Fruit fly (Drosophila melanogaster) whole organism, embryonic: Measurements from ENCODE around the gene BckdhA.
A peak's percentile ranks its signal among the peaks of the same experiment; 100 is the strongest.

Experiments used
- Adf1 ChIP-seq: fragments of 200-800 bp; sonication (Bioruptor generic); IDR thresholded peaks from 2 replicates; pipeline ENCODE4 v1.3.6; 2022; ENCODE audit warnings: missing biosample characterization, missing genetic modification characterization
- Asciz ChIP-seq: fragments of 200-800 bp; sonication (Bioruptor generic); optimal IDR thresholded peaks from 2 replicates; lab custom pipeline; 2017; ENCODE audit warnings: missing biosample characterization, mild to moderate bottlenecking, missing genetic modification characterization, missing genetic modification reagents
- Bdp1 ChIP-seq: fragments of 200-800 bp; sonication (Bioruptor generic); optimal IDR thresholded peaks from 3 replicates; lab custom pipeline; 2016; ENCODE audit warnings: missing biosample characterization, missing genetic modification characterization
- Bteb2 ChIP-seq: fragments of 200-800 bp; sonication (Bioruptor generic); optimal IDR thresholded peaks from 2 replicates; lab custom pipeline; 2016; ENCODE audit warnings: missing biosample characterization, missing genetic modification characterization
- C15 ChIP-seq: fragments of 200-800 bp; sonication (Bioruptor generic); IDR thresholded peaks from 3 replicates; pipeline ENCODE4 v1.3.6; 2022; ENCODE audit warnings: missing biosample characterization, missing genetic modification characterization
- CG10147 ChIP-seq: fragments of 200-800 bp; sonication (Bioruptor generic); optimal IDR thresholded peaks from 2 replicates; lab custom pipeline; 2019; ENCODE audit warnings: missing biosample characterization, mild to moderate bottlenecking, missing genetic modification characterization, moderate library complexity
- CG1024 ChIP-seq: fragments of 200-800 bp; sonication (Bioruptor generic); IDR thresholded peaks from 2 replicates; pipeline ENCODE4 v1.3.6; 2022; ENCODE audit warnings: missing biosample characterization, missing genetic modification characterization
- CG10431 ChIP-seq: fragments of 200-800 bp; sonication (Bioruptor generic); optimal IDR thresholded peaks from 3 replicates; lab custom pipeline; 2018; ENCODE audit warnings: missing biosample characterization, mild to moderate bottlenecking, missing genetic modification characterization
- CG10543 ChIP-seq: fragments of 200-800 bp; sonication (Bioruptor generic); optimal IDR thresholded peaks from 3 replicates; lab custom pipeline; 2017; ENCODE audit warnings: missing biosample characterization, mild to moderate bottlenecking, missing genetic modification characterization, moderate library complexity
- CG11695 ChIP-seq: fragments of 200-800 bp; sonication (Bioruptor generic); IDR thresholded peaks from 3 replicates; pipeline ENCODE4 v1.3.6; 2022; ENCODE audit warnings: missing biosample characterization, missing genetic modification characterization
- CG12942 ChIP-seq: fragments of 200-800 bp; sonication (Bioruptor generic); optimal IDR thresholded peaks from 3 replicates; lab custom pipeline; 2016; ENCODE audit warnings: missing biosample characterization, missing genetic modification characterization
- CG13775 ChIP-seq: fragments of 200-800 bp; sonication (Bioruptor generic); optimal IDR thresholded peaks from 3 replicates; lab custom pipeline; 2017; ENCODE audit warnings: missing biosample characterization, mild to moderate bottlenecking, missing genetic modification characterization
- CG1529 ChIP-seq: fragments of 200-800 bp; sonication (Bioruptor generic); optimal IDR thresholded peaks from 3 replicates; lab custom pipeline; 2018; ENCODE audit warnings: missing biosample characterization, missing genetic modification characterization
- CG1603 ChIP-seq: fragments of 200-800 bp; sonication (Bioruptor generic); optimal IDR thresholded peaks from 2 replicates; lab custom pipeline; 2019; ENCODE audit warnings: missing biosample characterization, mild to moderate bottlenecking, missing genetic modification characterization, moderate library complexity
- CG17912 ChIP-seq: fragments of 200-800 bp; sonication (Bioruptor generic); optimal IDR thresholded peaks from 2 replicates; lab custom pipeline; 2018; ENCODE audit warnings: missing biosample characterization, mild to moderate bottlenecking, missing genetic modification characterization
- CG18262 ChIP-seq: fragments of 200-800 bp; optimal IDR thresholded peaks from 3 replicates; lab custom pipeline; 2019; ENCODE audit warnings: missing biosample characterization, mild to moderate bottlenecking, missing genetic modification characterization, moderate library complexity
- CG18599 ChIP-seq: fragments of 200-800 bp; sonication (Bioruptor generic); optimal IDR thresholded peaks from 3 replicates; lab custom pipeline; 2017; ENCODE audit warnings: missing biosample characterization, missing genetic modification characterization, mild to moderate bottlenecking, moderate library complexity, missing genetic modification reagents
- CG32772 ChIP-seq: fragments of 200-800 bp; sonication (Bioruptor generic); IDR thresholded peaks from 2 replicates; pipeline ENCODE4 v1.3.6; 2022; ENCODE audit warnings: missing biosample characterization, missing genetic modification characterization
- CG4282 ChIP-seq: fragments of 200-800 bp; sonication (Bioruptor generic); optimal IDR thresholded peaks from 2 replicates; lab custom pipeline; 2016; ENCODE audit warnings: missing biosample characterization, missing genetic modification characterization
- CG7786 ChIP-seq: fragments of 200-800 bp; sonication (Bioruptor generic); optimal IDR thresholded peaks from 2 replicates; lab custom pipeline; 2016; ENCODE audit warnings: missing biosample characterization, missing genetic modification characterization
- CG8089 ChIP-seq: fragments of 200-800 bp; sonication (Bioruptor generic); optimal IDR thresholded peaks from 3 replicates; lab custom pipeline; 2016; ENCODE audit warnings: missing biosample characterization, missing genetic modification characterization
- CG8388 ChIP-seq: fragments of 200-800 bp; sonication (Bioruptor generic); optimal IDR thresholded peaks from 2 replicates; lab custom pipeline; 2019; ENCODE audit warnings: missing biosample characterization, mild to moderate bottlenecking, missing genetic modification characterization, moderate library complexity
- CG8765 ChIP-seq: fragments of 200-800 bp; sonication (Bioruptor generic); IDR thresholded peaks from 2 replicates; pipeline ENCODE4 v1.3.6; 2022; ENCODE audit warnings: missing biosample characterization, missing genetic modification characterization
- Deaf1 ChIP-seq: fragments of 200-800 bp; optimal IDR thresholded peaks from 3 replicates; lab custom pipeline; 2019; ENCODE audit warnings: missing biosample characterization, mild to moderate bottlenecking, missing genetic modification characterization, moderate library complexity
- Doc2 ChIP-seq: fragments of 200-800 bp; sonication (Bioruptor generic); IDR thresholded peaks from 2 replicates; pipeline ENCODE4 v1.3.6; 2022; ENCODE audit warnings: missing biosample characterization, missing genetic modification characterization
- E2f1 ChIP-seq: fragments of 200-800 bp; sonication (Bioruptor generic); IDR thresholded peaks from 2 replicates; pipeline ENCODE4 v1.3.6; 2022; ENCODE audit warnings: missing biosample characterization, missing genetic modification characterization
- GATAe ChIP-seq: fragments of 200-800 bp; sonication (Bioruptor generic); conservative IDR thresholded peaks from 2 replicates; pipeline ENCODE4 v1.3.6; 2022; ENCODE audit warnings: missing biosample characterization, missing genetic modification characterization
- HLH3B ChIP-seq: fragments of 200-800 bp; sonication (Bioruptor generic); IDR thresholded peaks from 2 replicates; pipeline ENCODE4 v1.3.6; 2022; ENCODE audit warnings: missing biosample characterization, missing genetic modification characterization
- Hey ChIP-seq: fragments of 200-800 bp; sonication (Bioruptor generic); optimal IDR thresholded peaks from 3 replicates; lab custom pipeline; 2018; ENCODE audit warnings: missing biosample characterization, mild to moderate bottlenecking, missing genetic modification characterization
- Jarid2 ChIP-seq: fragments of 200-800 bp; sonication (Bioruptor generic); optimal IDR thresholded peaks from 3 replicates; lab custom pipeline; 2017; ENCODE audit warnings: mild to moderate bottlenecking, missing biosample characterization, missing genetic modification reagents, missing genetic modification characterization
- Nf-YB ChIP-seq: fragments of 200-800 bp; sonication (Bioruptor generic); optimal IDR thresholded peaks from 3 replicates; lab custom pipeline; 2019; ENCODE audit warnings: missing biosample characterization, mild to moderate bottlenecking, missing genetic modification characterization, moderate library complexity
- Taf1 ChIP-seq: fragments of 200-800 bp; sonication (Bioruptor generic); IDR thresholded peaks from 2 replicates; pipeline ENCODE4 v1.3.6; 2022; ENCODE audit warnings: missing biosample characterization, missing genetic modification characterization
- cad ChIP-seq: fragments of >200 bp; optimal IDR thresholded peaks from 2 replicates; lab custom pipeline; 2017; ENCODE audit warnings: missing biosample characterization, missing genetic modification characterization
- en ChIP-seq: fragments of 200-800 bp; sonication (Bioruptor generic); optimal IDR thresholded peaks from 2 replicates; lab custom pipeline; 2016; ENCODE audit warnings: missing biosample characterization, missing genetic modification characterization
- ewg ChIP-seq: fragments of 200-800 bp; sonication (Bioruptor generic); optimal IDR thresholded peaks from 3 replicates; lab custom pipeline; 2017; ENCODE audit warnings: mild to moderate bottlenecking, missing biosample characterization, missing genetic modification reagents, missing genetic modification characterization
- fd64A ChIP-seq: fragments of 200-800 bp; sonication (Bioruptor generic); optimal IDR thresholded peaks from 3 replicates; lab custom pipeline; 2018; ENCODE audit warnings: missing biosample characterization, mild to moderate bottlenecking, missing genetic modification characterization
- grn ChIP-seq: fragments of 200-800 bp; sonication (Bioruptor generic); optimal IDR thresholded peaks from 3 replicates; lab custom pipeline; 2017; ENCODE audit warnings: missing biosample characterization, missing genetic modification characterization
- gsb-n ChIP-seq: fragments of 200-800 bp; sonication (Bioruptor generic); optimal IDR thresholded peaks from 3 replicates; lab custom pipeline; 2018; ENCODE audit warnings: missing biosample characterization, mild to moderate bottlenecking, missing genetic modification characterization
- h ChIP-seq: fragments of >200 bp; optimal IDR thresholded peaks from 2 replicates; lab custom pipeline; 2017
- hth ChIP-seq: fragments of >200 bp; optimal IDR thresholded peaks from 2 replicates; lab custom pipeline; 2017; ENCODE audit warnings: inconsistent platforms
- jumu ChIP-seq: fragments of 200-800 bp; sonication (Bioruptor generic); optimal IDR thresholded peaks from 3 replicates; lab custom pipeline; 2016; ENCODE audit warnings: missing biosample characterization, missing genetic modification characterization
- knrl ChIP-seq: fragments of 200-800 bp; sonication (Bioruptor generic); IDR thresholded peaks from 3 replicates; pipeline ENCODE4 v1.3.6; 2022; ENCODE audit warnings: missing biosample characterization, missing genetic modification characterization; ENCODE audit not compliant: partially characterized antibody
- onecut ChIP-seq: fragments of 200-800 bp; sonication (Bioruptor generic); IDR thresholded peaks from 2 replicates; pipeline ENCODE4 v1.3.6; 2022; ENCODE audit warnings: missing biosample characterization, missing genetic modification characterization
- org-1 ChIP-seq: fragments of 200-800 bp; sonication (Bioruptor generic); optimal IDR thresholded peaks from 2 replicates; lab custom pipeline; 2017; ENCODE audit warnings: missing biosample characterization, missing genetic modification characterization
- p53 ChIP-seq: fragments of 200-800 bp; sonication (Bioruptor generic); optimal IDR thresholded peaks from 2 replicates; lab custom pipeline; 2016; ENCODE audit warnings: missing biosample characterization, missing genetic modification characterization
- pnt ChIP-seq: fragments of 200-800 bp; sonication (Bioruptor generic); optimal IDR thresholded peaks from 3 replicates; lab custom pipeline; 2016; ENCODE audit warnings: missing biosample characterization, missing genetic modification characterization
- run ChIP-seq: fragments of 200-800 bp; sonication (Bioruptor generic); optimal IDR thresholded peaks from 3 replicates; lab custom pipeline; 2018; ENCODE audit warnings: missing biosample characterization, mild to moderate bottlenecking, missing genetic modification characterization
- sr ChIP-seq: fragments of 200-800 bp; sonication (Bioruptor generic); IDR thresholded peaks from 3 replicates; pipeline ENCODE4 v1.3.6; 2022; ENCODE audit warnings: missing biosample characterization, missing genetic modification characterization
- trem ChIP-seq: fragments of 200-800 bp; optimal IDR thresholded peaks from 3 replicates; lab custom pipeline; 2019; ENCODE audit warnings: missing biosample characterization, mild to moderate bottlenecking, missing genetic modification characterization, moderate library complexity

BckdhA gene

dm6 chr3R:9533181-9534124 is 22.1 kb upstream of the BckdhA start (continued):
- TF ChIP-seq CG10147 (GFP tag; lab: Kevin White, UChicago) = peak; percentile 97
- TF ChIP-seq HLH3B = peak; percentile 72
- peak; percentile 99 for TF ChIP-seq org-1 (GFP tag; lab: Kevin White, UChicago)
- peak; percentile 91 for TF ChIP-seq pnt
- TF ChIP-seq CG10431 (GFP tag; lab: Kevin White, UChicago) = peak; percentile 91
- peak; percentile 91 for TF ChIP-seq ewg
- TF ChIP-seq CG10543 = peak; percentile 98
- TF ChIP-seq CG18599 = peak; percentile 97
- TF ChIP-seq Asciz (GFP tag; lab: Kevin White, UChicago) = peak; percentile 95
- TF ChIP-seq E2f1 (GFP tag; lab: Robert Waterston, UW) = peak; percentile 83
- no peak for TF ChIP-seq h
- TF ChIP-seq Nf-YB = peak; percentile 86
- TF ChIP-seq jumu = peak; percentile 94
- no peak for TF ChIP-seq hth (lab: Kevin White, UChicago)
- peak; percentile 28; the same call in 1 of the 2 replicates for TF ChIP-seq Adf1 (GFP tag; lab: Robert Waterston, UW)
- no peak for TF ChIP-seq cad (GFP tag; lab: Kevin White, UChicago)
- TF ChIP-seq CG13775 (GFP tag; lab: Kevin White, UChicago) = peak; percentile 97
- TF ChIP-seq trem (tag; lab: Kevin White, UChicago) = peak; percentile 82
- peak; percentile 80 for TF ChIP-seq fd64A
- peak; percentile 74 for TF ChIP-seq CG1603 (tag; lab: Kevin White, UChicago)
- peak; percentile 93 for TF ChIP-seq run
- peak; percentile 39; the same call in 1 of the 2 replicates for TF ChIP-seq CG8765 (GFP tag; lab: Robert Waterston, UW)
- TF ChIP-seq en (GFP tag; lab: Kevin White, UChicago) = peak; percentile 91
- peak; percentile 65 for TF ChIP-seq Hey (tag; lab: Kevin White, UChicago)
- TF ChIP-seq Doc2 (GFP tag; lab: Robert Waterston, UW) = peak; percentile 72
- peak; percentile 85 for TF ChIP-seq Taf1 (GFP tag; lab: Robert Waterston, UW)
- 0 out of 2 replicates have a peak, but pooled peaks have one; percentile 15 for TF ChIP-seq GATAe (GFP tag; lab: Robert Waterston, UW)
- TF ChIP-seq CG8089 (GFP tag; lab: Kevin White, UChicago) = peak; percentile 82
- peak; percentile 93 for TF ChIP-seq CG8388 (GFP tag; lab: Kevin White, UChicago)
- TF ChIP-seq p53 (GFP tag; lab: Kevin White, UChicago) = peak; percentile 72
- peak; percentile 81 for TF ChIP-seq Deaf1 (tag; lab: Kevin White, UChicago)
- peak; percentile 84 for TF ChIP-seq Bdp1 (GFP tag; lab: Kevin White, UChicago)
- peak; percentile 71; the same call in 2 of the 3 replicates for TF ChIP-seq C15
- TF ChIP-seq gsb-n (tag; lab: Kevin White, UChicago) = peak; percentile 91
- TF ChIP-seq CG1024 = peak; percentile 50; the same call in 1 of the 2 replicates
- TF ChIP-seq sr (GFP tag; lab: Robert Waterston, UW) = peak; percentile 64; the same call in 1 of the 3 replicates
- peak; percentile 38 for TF ChIP-seq grn (GFP tag; lab: Kevin White, UChicago)
- peak; percentile 75 for TF ChIP-seq CG17912 (GFP tag; lab: Kevin White, UChicago)
- peak; percentile 94 for TF ChIP-seq CG11695 (GFP tag; lab: Robert Waterston, UW)
- peak; percentile 55; the same call in 2 of the 3 replicates for TF ChIP-seq knrl (GFP tag; lab: Robert Waterston, UW)
- peak; percentile 99 for TF ChIP-seq CG18262
- TF ChIP-seq CG32772 (GFP tag; lab: Robert Waterston, UW) = peak; percentile 85
- peak; percentile 78 for TF ChIP-seq CG4282 (GFP tag; lab: Kevin White, UChicago)
- TF ChIP-seq CG7786 (GFP tag; lab: Kevin White, UChicago) = peak; percentile 90
- peak; percentile 91 for TF ChIP-seq CG12942
- TF ChIP-seq CG1529 = peak; percentile 96
- TF ChIP-seq Bteb2 (GFP tag; lab: Kevin White, UChicago) = peak; percentile 88
- TF ChIP-seq onecut (GFP tag; lab: Robert Waterston, UW) = peak; percentile 80
- TF ChIP-seq Jarid2 (GFP tag; lab: Kevin White, UChicago) = peak; percentile 82
